Fruit fly (Drosophila melanogaster) whole organism, pupa: ENCODE results near the gene CG14262.

Experiments
- CG10348 ChIP-seq: fragments of 200-800 bp; sonication (Bioruptor generic); IDR thresholded peaks from 2 replicates; pipeline ENCODE4 v1.3.6; 2022; ENCODE audit warnings: missing biosample characterization, missing genetic modification characterization
- CG12605 ChIP-seq: fragments of 200-800 bp; sonication (Bioruptor generic); IDR thresholded peaks from 2 replicates; pipeline ENCODE4 v1.3.6; 2022; ENCODE audit warnings: missing biosample characterization, missing genetic modification characterization
- CG13204 ChIP-seq: fragments of 200-800 bp; sonication (Bioruptor generic); optimal IDR thresholded peaks from 2 replicates; lab custom pipeline; 2018; ENCODE audit warnings: missing biosample characterization, mild to moderate bottlenecking, missing genetic modification characterization, moderate library complexity
- CG14655 ChIP-seq: fragments of 200-800 bp; sonication (Bioruptor generic); optimal IDR thresholded peaks from 3 replicates; lab custom pipeline; 2017; ENCODE audit warnings: mild to moderate bottlenecking, missing biosample characterization, missing genetic modification reagents, missing genetic modification characterization
- CG15710 ChIP-seq: fragments of 200-800 bp; sonication (Bioruptor generic); optimal IDR thresholded peaks from 2 replicates; lab custom pipeline; 2018; ENCODE audit warnings: missing biosample characterization, mild to moderate bottlenecking, missing genetic modification characterization, moderate library complexity
- CG17806 ChIP-seq: fragments of 200-800 bp; sonication (Bioruptor generic); optimal IDR thresholded peaks from 2 replicates; lab custom pipeline; 2018; ENCODE audit warnings: missing biosample characterization, mild to moderate bottlenecking, missing genetic modification characterization, moderate library complexity
- CG32121 ChIP-seq: fragments of 200-800 bp; sonication (Bioruptor generic); IDR thresholded peaks from 2 replicates; pipeline ENCODE4 v1.3.6; 2022; ENCODE audit warnings: missing biosample characterization, missing genetic modification characterization
- CG34367 ChIP-seq: fragments of 200-800 bp; sonication (Bioruptor generic); optimal IDR thresholded peaks from 2 replicates; lab custom pipeline; 2018; ENCODE audit warnings: missing biosample characterization, mild to moderate bottlenecking, missing genetic modification characterization
- CG4496 ChIP-seq: fragments of 200-800 bp; sonication (Bioruptor generic); IDR thresholded peaks from 3 replicates; pipeline ENCODE4 v1.3.6; 2022; ENCODE audit warnings: missing biosample characterization, missing genetic modification characterization
- CG8159 ChIP-seq: fragments of 200-800 bp; sonication (Bioruptor generic); optimal IDR thresholded peaks from 3 replicates; lab custom pipeline; 2018; ENCODE audit warnings: missing biosample characterization, mild to moderate bottlenecking, missing genetic modification characterization, moderate library complexity
- CG8301 ChIP-seq: fragments of 200-800 bp; sonication (Bioruptor generic); optimal IDR thresholded peaks from 2 replicates; lab custom pipeline; 2018; ENCODE audit warnings: missing biosample characterization, mild to moderate bottlenecking, missing genetic modification characterization
- CG9948 ChIP-seq: fragments of 200-800 bp; sonication (Bioruptor generic); optimal IDR thresholded peaks from 2 replicates; lab custom pipeline; 2018; ENCODE audit warnings: missing biosample characterization, mild to moderate bottlenecking, missing genetic modification characterization, moderate library complexity
- D1 ChIP-seq: fragments of 200-800 bp; sonication (Bioruptor generic); optimal IDR thresholded peaks from 2 replicates; lab custom pipeline; 2018; ENCODE audit warnings: missing biosample characterization, mild to moderate bottlenecking, missing genetic modification characterization, moderate library complexity
- EcR ChIP-seq: fragments of 200-800 bp; sonication (Bioruptor generic); optimal IDR thresholded peaks from 3 replicates; lab custom pipeline; 2019; ENCODE audit warnings: missing biosample characterization, missing genetic modification characterization, mild to moderate bottlenecking, moderate library complexity, missing genetic modification reagents
- Ets98B ChIP-seq: fragments of 200-800 bp; sonication (Bioruptor generic); IDR thresholded peaks from 2 replicates; pipeline ENCODE4 v1.3.6; 2022; ENCODE audit warnings: missing biosample characterization, missing genetic modification characterization
- Pif1A ChIP-seq: fragments of 200-800 bp; sonication (Bioruptor generic); optimal IDR thresholded peaks from 3 replicates; lab custom pipeline; 2016; ENCODE audit warnings: missing biosample characterization, missing genetic modification characterization
- Pif1B ChIP-seq: fragments of 200-800 bp; sonication (Bioruptor generic); optimal IDR thresholded peaks from 3 replicates; lab custom pipeline; 2016; ENCODE audit warnings: missing biosample characterization, missing genetic modification characterization
- Snoo ChIP-seq: fragments of 200-800 bp; sonication (Bioruptor generic); optimal IDR thresholded peaks from 3 replicates; lab custom pipeline; 2017; ENCODE audit warnings: missing biosample characterization, mild to moderate bottlenecking, missing genetic modification characterization, inconsistent platforms
- fd96Ca ChIP-seq: fragments of 200-800 bp; sonication (Bioruptor generic); IDR thresholded peaks from 3 replicates; pipeline ENCODE4 v1.3.6; 2022; ENCODE audit warnings: missing biosample characterization, missing genetic modification characterization
- gl ChIP-seq: fragments of 200-800 bp; sonication (Bioruptor generic); optimal IDR thresholded peaks from 2 replicates; lab custom pipeline; 2018; ENCODE audit warnings: missing biosample characterization, mild to moderate bottlenecking, missing genetic modification characterization
- rn ChIP-seq: fragments of 200-800 bp; sonication (Bioruptor generic); IDR thresholded peaks from 2 replicates; pipeline ENCODE4 v1.3.6; 2022; ENCODE audit warnings: missing biosample characterization, missing genetic modification characterization

The CG14262 gene

DNA sequence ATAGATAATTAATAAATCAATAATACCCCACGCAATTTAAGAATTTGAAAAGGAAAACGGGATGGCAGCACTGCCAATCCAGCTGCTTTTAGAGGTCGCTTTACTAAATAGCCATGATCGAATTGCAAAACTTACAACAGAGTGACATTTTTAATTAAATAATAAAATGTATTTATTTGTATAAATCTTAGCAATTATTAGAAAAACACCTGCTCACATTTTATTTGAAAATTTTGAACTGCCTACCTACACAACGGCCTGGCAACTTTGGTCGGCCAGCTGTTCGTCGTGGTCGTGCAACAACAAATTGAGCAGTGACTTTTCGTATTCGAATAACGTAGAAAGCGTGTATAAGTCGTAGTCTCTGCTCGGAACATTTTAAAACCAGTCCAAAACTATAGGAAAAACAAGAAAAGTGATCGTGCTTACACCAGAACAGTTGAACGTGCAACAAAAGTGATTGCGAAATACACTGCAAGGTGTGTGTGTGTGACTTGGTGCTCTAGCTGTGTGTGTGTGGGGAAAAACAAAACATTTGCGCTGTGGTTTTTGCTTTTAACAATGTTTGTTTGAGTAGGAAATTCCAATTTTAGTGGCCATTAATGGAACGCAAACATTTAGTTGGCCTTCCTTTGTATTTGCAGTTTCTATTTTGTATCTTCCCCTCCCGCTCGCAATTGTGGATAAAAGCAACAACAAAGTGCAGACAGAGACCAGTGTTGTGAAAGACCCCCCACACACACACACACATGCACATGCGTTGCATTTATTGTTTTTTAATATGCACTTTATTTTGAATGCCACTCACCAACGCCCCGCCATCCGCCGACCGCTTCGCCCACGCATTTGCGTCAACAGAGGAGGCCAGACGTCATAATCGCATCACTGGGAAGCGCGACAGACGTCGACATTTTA, 9.6 kb upstream of the CG14262 start, which contains the start of gene CG5938:
Gene CG5938, plus strand, starts transcription at position 262 of the 915 bp plus-strand sequence.
- no peak for TF ChIP-seq D1 (tag; lab: Kevin White, UChicago)
- no peak for TF ChIP-seq CG9948
- TF ChIP-seq CG17806 (tag; lab: Kevin White, UChicago) = no peak
- peak; percentile 37 for TF ChIP-seq gl
- peak; percentile 19 for TF ChIP-seq CG13204 (GFP tag; lab: Kevin White, UChicago)
- peak; percentile 17 for TF ChIP-seq Pif1A (GFP tag; lab: Kevin White, UChicago)
- peak; percentile 22 for TF ChIP-seq CG8301 (tag; lab: Kevin White, UChicago)
- peak; percentile 15 for TF ChIP-seq CG8159 (tag; lab: Kevin White, UChicago)
- peak; percentile 64; the same call in 2 of the 3 replicates for TF ChIP-seq CG4496 (GFP tag; lab: Robert Waterston, UW)
- TF ChIP-seq CG32121 (GFP tag; lab: Robert Waterston, UW) = no peak
- no peak for TF ChIP-seq CG10348 (GFP tag; lab: Robert Waterston, UW)
- no peak; the same call in 1 of the 2 replicates for TF ChIP-seq CG12605 (GFP tag; lab: Robert Waterston, UW)
- peak; percentile 49; the same call in 1 of the 2 replicates for TF ChIP-seq Ets98B (GFP tag; lab: Robert Waterston, UW)
- peak; percentile 18 for TF ChIP-seq CG14655 (GFP tag; lab: Kevin White, UChicago)
- peak; percentile 41 for TF ChIP-seq Pif1B
- TF ChIP-seq fd96Ca = peak; percentile 63
- TF ChIP-seq EcR (GFP tag; lab: Kevin White, UChicago) = peak; percentile 19
- no peak for TF ChIP-seq CG15710 (tag; lab: Kevin White, UChicago)
- TF ChIP-seq CG34367 = peak; percentile 34
- TF ChIP-seq Snoo (tag; lab: Kevin White, UChicago) = peak; percentile 1
- TF ChIP-seq rn = peak; percentile 21; the same call in 1 of the 2 replicates

dm6 chr3R:27273118-27274062, 8.2 kb upstream of the CG14262 start, which contains the start of gene CG5934:
Gene CG5934, plus strand, starts transcription at chr3R:27273705.
- TF ChIP-seq CG8159 (tag; lab: Kevin White, UChicago) = no peak
- no peak for TF ChIP-seq D1 (tag; lab: Kevin White, UChicago)
- no peak for TF ChIP-seq CG14655 (GFP tag; lab: Kevin White, UChicago)
- no peak for TF ChIP-seq CG9948
- no peak for TF ChIP-seq CG10348 (GFP tag; lab: Robert Waterston, UW)
- TF ChIP-seq CG17806 (tag; lab: Kevin White, UChicago) = no peak
- no peak for TF ChIP-seq CG8301 (tag; lab: Kevin White, UChicago)
- peak; percentile 31; the same call in 1 of the 2 replicates for TF ChIP-seq Ets98B (GFP tag; lab: Robert Waterston, UW)
- no peak for TF ChIP-seq CG32121 (GFP tag; lab: Robert Waterston, UW)
- no peak for TF ChIP-seq EcR (GFP tag; lab: Kevin White, UChicago)
- TF ChIP-seq CG4496 (GFP tag; lab: Robert Waterston, UW) = peak; percentile 59; the same call in 1 of the 3 replicates
- no peak for TF ChIP-seq CG12605 (GFP tag; lab: Robert Waterston, UW)
- no peak for TF ChIP-seq CG15710 (tag; lab: Kevin White, UChicago)
- TF ChIP-seq, all 21 proteins: peak for 2

dm6 chr3R:27272233-27272632, 7.0 kb upstream of the CG14262 start:
- no peak for TF ChIP-seq CG15710 (tag; lab: Kevin White, UChicago)
- TF ChIP-seq CG4496 (GFP tag; lab: Robert Waterston, UW) = peak; percentile 54; the same call in 1 of the 3 replicates

dm6 chr3R:27270379-27271266, 5.4 kb upstream of the CG14262 start:
- TF ChIP-seq CG10348 (GFP tag; lab: Robert Waterston, UW) = no peak
- no peak for TF ChIP-seq Pif1B
- TF ChIP-seq Ets98B (GFP tag; lab: Robert Waterston, UW) = peak; percentile 22; the same call in 1 of the 2 replicates
- no peak for TF ChIP-seq Pif1A (GFP tag; lab: Kevin White, UChicago)
- TF ChIP-seq CG12605 (GFP tag; lab: Robert Waterston, UW) = 0 out of 2 replicates have a peak, but pooled peaks have one; percentile 14
- peak; percentile 6 for TF ChIP-seq CG13204 (GFP tag; lab: Kevin White, UChicago)
- TF ChIP-seq CG4496 (GFP tag; lab: Robert Waterston, UW) = no peak
- TF ChIP-seq EcR (GFP tag; lab: Kevin White, UChicago) = peak; percentile 73
- TF ChIP-seq CG8159 (tag; lab: Kevin White, UChicago) = no peak
- TF ChIP-seq CG32121 (GFP tag; lab: Robert Waterston, UW) = no peak
